Fruit fly (Drosophila melanogaster) whole organism, prepupa: Measurements from ENCODE around the gene CG46192.
"Not testable (repeated sequence)": the region's sequence is repeated elsewhere in the genome, so short reads cannot be mapped to it uniquely, and the experiment has no call there.

Experiments
- CG34406 ChIP-seq: fragments of 200-800 bp; sonication (Bioruptor generic); optimal IDR thresholded peaks from 3 replicates; lab custom pipeline; 2016; ENCODE audit warnings: missing biosample characterization, missing genetic modification characterization
- ss ChIP-seq, 2 experiments: fragments of 200-800 bp; sonication (Bioruptor generic); optimal IDR thresholded peaks; 2 replicates in 1 of 2; 3 replicates in 1 of 2; lab custom pipeline; 2017 to 2018; ENCODE audit warnings: mild to moderate bottlenecking in 2 of 2, missing biosample characterization in 2 of 2, missing genetic modification characterization in 2 of 2, moderate library complexity in 1 of 2

- TF ChIP-seq CG34406; ss (GFP tag; optimal IDR thresholded peaks at IDR 0.05; lab: Kevin White, UChicago): not testable (repeated sequence)
These were observed 9.7 kb upstream of the CG46192 start, which contains the start of gene CG46193 for dm6 chrY:3262880-3263279.
